Fruit fly (Drosophila melanogaster) whole organism, embryonic: ENCODE measurements around the gene Wsck.
A peak's percentile ranks its signal among the peaks of the same experiment; 100 is the strongest.

ENCODE experiments used
- B-H2 ChIP-seq: fragments of 200-800 bp; sonication (Bioruptor generic); optimal IDR thresholded peaks from 2 replicates; lab custom pipeline; 2018; ENCODE audit warnings: missing biosample characterization, mild to moderate bottlenecking, missing genetic modification characterization
- CG10274 ChIP-seq: fragments of 200-800 bp; sonication (Bioruptor generic); optimal IDR thresholded peaks from 3 replicates; lab custom pipeline; 2017; ENCODE audit warnings: missing biosample characterization, mild to moderate bottlenecking, missing genetic modification characterization
- CG11695 ChIP-seq: fragments of 200-800 bp; sonication (Bioruptor generic); IDR thresholded peaks from 3 replicates; pipeline ENCODE4 v1.3.6; 2022; ENCODE audit warnings: missing biosample characterization, missing genetic modification characterization
- CG11696 ChIP-seq: fragments of 200-800 bp; sonication (Bioruptor generic); IDR thresholded peaks from 2 replicates; pipeline ENCODE4 v1.3.6; 2022; ENCODE audit warnings: missing biosample characterization, missing genetic modification characterization
- CG12236 ChIP-seq: fragments of 200-800 bp; sonication (Bioruptor generic); optimal IDR thresholded peaks from 2 replicates; lab custom pipeline; 2016; ENCODE audit warnings: missing biosample characterization, missing genetic modification characterization
- CG12744 ChIP-seq: fragments of 200-800 bp; sonication (Bioruptor generic); optimal IDR thresholded peaks from 2 replicates; lab custom pipeline; 2016; ENCODE audit warnings: missing biosample characterization, missing genetic modification characterization
- CG13287 ChIP-seq: fragments of 200-800 bp; sonication (Bioruptor generic); IDR thresholded peaks from 2 replicates; pipeline ENCODE4 v1.3.6; 2022; ENCODE audit warnings: missing biosample characterization, missing genetic modification characterization; ENCODE audit not compliant: partially characterized antibody
- CG14014 ChIP-seq: fragments of 200-800 bp; sonication (Bioruptor generic); IDR thresholded peaks from 2 replicates; pipeline ENCODE4 v1.3.6; 2022; ENCODE audit warnings: missing biosample characterization, missing genetic modification characterization
- CG1529 ChIP-seq: fragments of 200-800 bp; sonication (Bioruptor generic); optimal IDR thresholded peaks from 3 replicates; lab custom pipeline; 2018; ENCODE audit warnings: missing biosample characterization, missing genetic modification characterization
- CG1602 ChIP-seq: fragments of 200-800 bp; sonication (Bioruptor generic); optimal IDR thresholded peaks from 3 replicates; lab custom pipeline; 2016; ENCODE audit warnings: missing biosample characterization, missing genetic modification characterization
- CG1647 ChIP-seq: fragments of 200-800 bp; sonication (Bioruptor generic); optimal IDR thresholded peaks from 3 replicates; lab custom pipeline; 2016; ENCODE audit warnings: missing biosample characterization, missing genetic modification characterization
- CG17912 ChIP-seq: fragments of 200-800 bp; sonication (Bioruptor generic); optimal IDR thresholded peaks from 2 replicates; lab custom pipeline; 2018; ENCODE audit warnings: missing biosample characterization, mild to moderate bottlenecking, missing genetic modification characterization
- CG2120 ChIP-seq: fragments of 200-800 bp; sonication (Bioruptor generic); optimal IDR thresholded peaks from 3 replicates; lab custom pipeline; 2016; ENCODE audit warnings: missing biosample characterization, missing genetic modification characterization
- CG2199 ChIP-seq: fragments of 200-800 bp; sonication (Bioruptor generic); IDR thresholded peaks from 3 replicates; pipeline ENCODE4 v1.3.6; 2022; ENCODE audit warnings: missing biosample characterization, missing genetic modification characterization
- CG3847 ChIP-seq: fragments of 200-800 bp; sonication (Bioruptor generic); IDR thresholded peaks from 2 replicates; pipeline ENCODE4 v1.3.6; 2022; ENCODE audit warnings: missing biosample characterization, missing genetic modification characterization
- CG4617 ChIP-seq: fragments of 200-800 bp; sonication (Bioruptor generic); optimal IDR thresholded peaks from 3 replicates; lab custom pipeline; 2016; ENCODE audit warnings: missing biosample characterization, missing genetic modification characterization, borderline replicate concordance
- CG4707 ChIP-seq: fragments of 200-800 bp; sonication (Bioruptor generic); optimal IDR thresholded peaks from 2 replicates; lab custom pipeline; 2018; ENCODE audit warnings: missing biosample characterization, mild to moderate bottlenecking, missing genetic modification characterization, moderate library complexity
- CG4854 ChIP-seq: fragments of 200-800 bp; sonication (Bioruptor generic); optimal IDR thresholded peaks from 2 replicates; lab custom pipeline; 2016; ENCODE audit warnings: missing biosample characterization, missing genetic modification characterization, inconsistent platforms
- CG6683 ChIP-seq: fragments of 200-800 bp; sonication (Bioruptor generic); optimal IDR thresholded peaks from 2 replicates; lab custom pipeline; 2017; ENCODE audit warnings: missing biosample characterization, mild to moderate bottlenecking, missing genetic modification characterization, missing genetic modification reagents
- CG8765 ChIP-seq: fragments of 200-800 bp; sonication (Bioruptor generic); IDR thresholded peaks from 2 replicates; pipeline ENCODE4 v1.3.6; 2022; ENCODE audit warnings: missing biosample characterization, missing genetic modification characterization
- CG8924 ChIP-seq: fragments of 200-800 bp; optimal IDR thresholded peaks from 3 replicates; lab custom pipeline; 2019; ENCODE audit warnings: missing biosample characterization, mild to moderate bottlenecking, missing genetic modification characterization, moderate library complexity
- CHES-1-like ChIP-seq: fragments of 200-800 bp; sonication (Bioruptor generic); optimal IDR thresholded peaks from 2 replicates; lab custom pipeline; 2016; ENCODE audit warnings: missing biosample characterization, missing genetic modification characterization
- Dek ChIP-seq: fragments of 200-800 bp; sonication (Bioruptor generic); optimal IDR thresholded peaks from 3 replicates; lab custom pipeline; 2019; ENCODE audit warnings: missing biosample characterization, mild to moderate bottlenecking, missing genetic modification characterization, moderate library complexity
- Dp ChIP-seq: fragments of 200-800 bp; sonication (Bioruptor generic); optimal IDR thresholded peaks from 2 replicates; lab custom pipeline; 2018; ENCODE audit warnings: missing biosample characterization, mild to moderate bottlenecking, missing genetic modification characterization, moderate library complexity
- E2f1 ChIP-seq: fragments of 200-800 bp; sonication (Bioruptor generic); IDR thresholded peaks from 2 replicates; pipeline ENCODE4 v1.3.6; 2022; ENCODE audit warnings: missing biosample characterization, missing genetic modification characterization
- E2f2 ChIP-seq: fragments of 200-800 bp; sonication (Bioruptor generic); IDR thresholded peaks from 2 replicates; pipeline ENCODE4 v1.3.6; 2022; ENCODE audit warnings: missing biosample characterization, missing genetic modification characterization
- ERR ChIP-seq: fragments of 200-800 bp; sonication (Bioruptor generic); optimal IDR thresholded peaks from 2 replicates; lab custom pipeline; 2016; ENCODE audit warnings: missing biosample characterization, missing genetic modification characterization
- HLHmδ ChIP-seq: fragments of 200-800 bp; sonication (Bioruptor generic); optimal IDR thresholded peaks from 2 replicates; lab custom pipeline; 2018; ENCODE audit warnings: missing biosample characterization, mild to moderate bottlenecking, missing genetic modification characterization, moderate library complexity
- Max ChIP-seq: fragments of 200-800 bp; sonication (Bioruptor generic); optimal IDR thresholded peaks from 2 replicates; lab custom pipeline; 2016; ENCODE audit warnings: missing biosample characterization, mild to moderate bottlenecking, missing genetic modification characterization
- Mes4 ChIP-seq: fragments of 200-800 bp; sonication (Bioruptor generic); optimal IDR thresholded peaks from 2 replicates; lab custom pipeline; 2016; ENCODE audit warnings: missing biosample characterization, missing genetic modification characterization
- Sry-δ ChIP-seq: fragments of 200-800 bp; sonication (Bioruptor generic); optimal IDR thresholded peaks from 2 replicates; lab custom pipeline; 2016; ENCODE audit warnings: missing biosample characterization, missing genetic modification characterization
- YL-1 ChIP-seq: fragments of 200-800 bp; sonication (Bioruptor generic); optimal IDR thresholded peaks from 3 replicates; lab custom pipeline; 2017; ENCODE audit warnings: missing biosample characterization, mild to moderate bottlenecking, missing genetic modification characterization
- ab ChIP-seq: fragments of 200-800 bp; sonication (Bioruptor generic); optimal IDR thresholded peaks from 2 replicates; lab custom pipeline; 2016; ENCODE audit warnings: missing biosample characterization, missing genetic modification characterization
- amos ChIP-seq: fragments of 200-800 bp; sonication (Bioruptor generic); IDR thresholded peaks from 2 replicates; pipeline ENCODE4 v1.3.6; 2022; ENCODE audit warnings: missing biosample characterization, missing genetic modification characterization; ENCODE audit not compliant: partially characterized antibody
- ara ChIP-seq: fragments of 200-800 bp; sonication (Bioruptor generic); IDR thresholded peaks from 2 replicates; pipeline ENCODE4 v1.3.6; 2022; ENCODE audit warnings: missing biosample characterization, missing genetic modification characterization
- ase ChIP-seq: fragments of 200-800 bp; sonication (Bioruptor generic); IDR thresholded peaks from 3 replicates; pipeline ENCODE4 v1.3.6; 2022; ENCODE audit warnings: missing biosample characterization, missing genetic modification characterization
- ci ChIP-seq: fragments of 200-800 bp; sonication (Bioruptor generic); IDR thresholded peaks from 3 replicates; pipeline ENCODE4 v1.3.6; 2022; ENCODE audit warnings: missing biosample characterization, missing genetic modification characterization
- crp ChIP-seq, 2 experiments: fragments of 200-800 bp; sonication (Bioruptor generic); optimal IDR thresholded peaks; 2 replicates in 1 of 2; 3 replicates in 1 of 2; lab custom pipeline; 2017; ENCODE audit warnings: missing biosample characterization in 2 of 2, missing genetic modification characterization in 2 of 2, mild to moderate bottlenecking in 1 of 2, moderate library complexity in 1 of 2
- dmrt11E ChIP-seq: fragments of 200-800 bp; sonication (Bioruptor generic); optimal IDR thresholded peaks from 3 replicates; lab custom pipeline; 2018; ENCODE audit warnings: missing biosample characterization, mild to moderate bottlenecking, missing genetic modification characterization, moderate library complexity
- esg ChIP-seq: fragments of 200-800 bp; sonication (Bioruptor generic); conservative IDR thresholded peaks from 2 replicates; pipeline ENCODE4 v1.3.6; 2022; ENCODE audit warnings: missing biosample characterization, missing genetic modification characterization
- gce ChIP-seq: fragments of 200-800 bp; sonication (Bioruptor generic); IDR thresholded peaks from 3 replicates; pipeline ENCODE4 v1.3.6; 2022; ENCODE audit warnings: missing biosample characterization, missing genetic modification characterization
- klu ChIP-seq: fragments of 200-800 bp; sonication (Bioruptor generic); IDR thresholded peaks from 2 replicates; pipeline ENCODE4 v1.3.6; 2022; ENCODE audit warnings: missing biosample characterization, missing genetic modification characterization
- mirr ChIP-seq: fragments of 200-800 bp; sonication (Bioruptor generic); optimal IDR thresholded peaks from 3 replicates; lab custom pipeline; 2018; ENCODE audit warnings: missing biosample characterization, mild to moderate bottlenecking, missing genetic modification characterization
- pfk ChIP-seq: fragments of 200-800 bp; sonication (Bioruptor generic); optimal IDR thresholded peaks from 2 replicates; lab custom pipeline; 2018; ENCODE audit warnings: missing biosample characterization, mild to moderate bottlenecking, missing genetic modification characterization, moderate library complexity
- schlank ChIP-seq: fragments of 200-800 bp; sonication (Bioruptor generic); optimal IDR thresholded peaks from 2 replicates; lab custom pipeline; 2018; ENCODE audit warnings: missing biosample characterization, mild to moderate bottlenecking, missing genetic modification characterization
- seq ChIP-seq: fragments of 200-800 bp; sonication (Bioruptor generic); IDR thresholded peaks from 2 replicates; pipeline ENCODE4 v1.3.6; 2022; ENCODE audit warnings: missing biosample characterization, missing genetic modification characterization
- ssp ChIP-seq: fragments of 200-800 bp; sonication (Bioruptor generic); IDR thresholded peaks from 2 replicates; pipeline ENCODE4 v1.3.6; 2022; ENCODE audit warnings: missing biosample characterization, missing genetic modification characterization
- usp ChIP-seq: fragments of >200 bp; optimal IDR thresholded peaks from 2 replicates; lab custom pipeline; 2017; ENCODE audit warnings: missing biosample characterization, missing genetic modification characterization
- vvl ChIP-seq: fragments of 200-800 bp; sonication (Bioruptor generic); IDR thresholded peaks from 2 replicates; pipeline ENCODE4 v1.3.6; 2022; ENCODE audit warnings: missing biosample characterization, missing genetic modification characterization

Wsck gene

DNA sequence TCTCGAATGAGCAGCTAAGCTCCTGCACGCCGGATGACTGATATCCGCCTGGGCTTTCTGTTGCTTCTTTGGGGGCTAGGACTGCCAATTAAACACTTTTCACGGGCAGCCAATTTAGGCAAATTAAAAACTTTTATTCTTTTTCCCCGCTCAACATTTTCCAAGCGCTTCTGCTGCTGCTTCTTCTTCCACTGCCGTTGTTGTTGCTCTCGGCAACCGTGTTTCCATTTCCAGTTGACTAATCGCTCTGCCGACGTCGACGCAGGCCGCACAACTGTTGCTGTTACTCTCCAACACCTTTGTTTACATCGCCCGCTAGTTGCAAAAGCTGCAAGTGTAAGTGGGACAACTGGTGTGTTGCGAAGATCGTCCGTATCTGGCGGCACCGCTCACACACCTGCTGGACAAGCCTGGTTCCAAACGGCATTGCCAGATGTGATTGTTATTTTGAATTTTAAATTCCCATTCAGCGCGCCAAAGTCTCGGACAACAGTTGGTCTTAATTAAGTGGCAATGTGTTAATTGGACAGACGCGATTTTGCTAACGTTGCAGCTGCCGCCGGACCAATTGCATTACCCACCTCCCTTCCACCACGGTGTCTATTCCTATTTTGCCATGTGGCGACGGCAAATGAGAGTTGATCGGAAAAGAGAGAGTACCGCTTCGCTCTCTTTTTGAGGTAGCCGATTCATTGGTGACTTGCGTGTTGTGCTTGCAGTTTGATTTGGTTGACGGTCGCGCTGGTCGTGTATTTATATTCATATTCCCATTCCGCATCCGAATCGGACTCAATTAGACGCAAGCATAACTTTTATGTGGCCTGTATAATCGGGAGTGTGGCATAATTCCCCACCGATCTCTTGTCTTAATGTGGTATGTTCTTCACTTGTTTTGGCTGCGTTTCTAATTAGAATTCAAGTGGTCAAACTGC is at the start of gene Wsck (continued):
- TF ChIP-seq CG2199 (GFP tag; lab: Robert Waterston, UW) (peak; percentile 72; the same call in 1 of the 3 replicates), CG1602 (GFP tag; lab: Kevin White, UChicago) (no peak), CHES-1-like (GFP tag; lab: Kevin White, UChicago) (peak; percentile 74), ara (GFP tag; lab: Robert Waterston, UW) (no peak), HLHmδ (GFP tag; lab: Kevin White, UChicago) (no peak), seq (no peak), CG1529 (GFP tag; lab: Kevin White, UChicago) (no peak), CG8765 (no peak), pfk (GFP tag; lab: Kevin White, UChicago) (no peak), vvl (GFP tag; lab: Robert Waterston, UW) (peak; percentile 65; the same call in 1 of the 2 replicates), CG10274 (no peak), CG8924 (tag; lab: Kevin White, UChicago) (peak; percentile 30), B-H2 (no peak), CG14014 (GFP tag; lab: Robert Waterston, UW) (0 out of 2 replicates have a peak, but pooled peaks have one; percentile 16), CG17912 (GFP tag; lab: Kevin White, UChicago) (peak; percentile 42), Mes4 (no peak), Dp (GFP tag; lab: Kevin White, UChicago) (peak; percentile 75), CG1647 (GFP tag; lab: Kevin White, UChicago) (no peak), schlank (no peak), E2f2 (peak; percentile 85), ci (GFP tag; lab: Robert Waterston, UW) (no peak), CG4617 (GFP tag; lab: Kevin White, UChicago) (no peak), Sry-δ (GFP tag; lab: Kevin White, UChicago) (peak; percentile 5), dmrt11E (tag; lab: Kevin White, UChicago) (no peak), gce (GFP tag; lab: Robert Waterston, UW) (no peak), ab (no peak), CG6683 (GFP tag; lab: Kevin White, UChicago) (no peak), amos (peak; percentile 41; the same call in 1 of the 2 replicates), CG4854 (GFP tag; lab: Kevin White, UChicago) (no peak), CG12744 (GFP tag; lab: Kevin White, UChicago) (no peak), mirr (GFP tag; lab: Kevin White, UChicago) (peak; percentile 58), CG13287 (GFP tag; lab: Robert Waterston, UW) (peak; percentile 36; the same call in 1 of the 2 replicates), CG11695 (GFP tag; lab: Robert Waterston, UW) (no peak), Dek (tag; lab: Kevin White, UChicago) (no peak), CG12236 (GFP tag; lab: Kevin White, UChicago) (no peak), ERR (GFP tag; lab: Kevin White, UChicago) (no peak), CG2120 (GFP tag; lab: Kevin White, UChicago) (no peak), Max (GFP tag; lab: Kevin White, UChicago) (peak; percentile 23), CG11696 (GFP tag; lab: Robert Waterston, UW) (no peak), CG3847 (GFP tag; lab: Robert Waterston, UW) (0 out of 2 replicates have a peak, but pooled peaks have one; percentile 24), esg (GFP tag; lab: Robert Waterston, UW) (no peak), usp (GFP tag; lab: Kevin White, UChicago) (no peak), crp (GFP tag; optimal IDR thresholded peaks at IDR 0.05; lab: Kevin White, UChicago) (peak in 1 of 2 experiments; percentile 24), ssp (GFP tag; lab: Robert Waterston, UW) (no peak), E2f1 (GFP tag; lab: Robert Waterston, UW) (no peak; the same call in 1 of the 2 replicates), ase (GFP tag; lab: Robert Waterston, UW) (no peak), klu (GFP tag; lab: Robert Waterston, UW) (no peak), CG4707 (no peak), YL-1 (peak; percentile 87)
